Fruit fly (Drosophila melanogaster) whole organism, embryonic: ENCODE measurements around the gene PolQ.
A peak's percentile ranks its signal among the peaks of the same experiment; 100 is the strongest.

Experiments
- Abd-B ChIP-seq: fragments of 200-800 bp; sonication (Bioruptor generic); optimal IDR thresholded peaks from 2 replicates; lab custom pipeline; 2018; ENCODE audit warnings: missing biosample characterization, mild to moderate bottlenecking, missing genetic modification characterization, moderate library complexity
- Atf3 ChIP-seq: fragments of 200-800 bp; sonication (Bioruptor generic); optimal IDR thresholded peaks from 3 replicates; lab custom pipeline; 2016; ENCODE audit warnings: missing biosample characterization, missing genetic modification characterization
- BEAF-32 ChIP-seq: fragments of 200-800 bp; sonication (Bioruptor generic); optimal IDR thresholded peaks from 3 replicates; lab custom pipeline; 2017; ENCODE audit warnings: missing biosample characterization, missing genetic modification characterization, mild to moderate bottlenecking, moderate library complexity, missing genetic modification reagents
- CG10267 ChIP-seq: fragments of 200-800 bp; sonication (Bioruptor generic); optimal IDR thresholded peaks from 2 replicates; lab custom pipeline; 2018; ENCODE audit warnings: missing biosample characterization, mild to moderate bottlenecking, missing genetic modification characterization, moderate library complexity
- CG10431 ChIP-seq: fragments of 200-800 bp; sonication (Bioruptor generic); optimal IDR thresholded peaks from 3 replicates; lab custom pipeline; 2018; ENCODE audit warnings: missing biosample characterization, mild to moderate bottlenecking, missing genetic modification characterization
- CG12104 ChIP-seq: fragments of 200-800 bp; sonication (Bioruptor generic); optimal IDR thresholded peaks from 3 replicates; lab custom pipeline; 2016; ENCODE audit warnings: missing biosample characterization, missing genetic modification characterization
- CG12659 ChIP-seq: fragments of 200-800 bp; sonication (Bioruptor generic); optimal IDR thresholded peaks from 3 replicates; lab custom pipeline; 2017; ENCODE audit warnings: mild to moderate bottlenecking, missing biosample characterization, missing genetic modification reagents, missing genetic modification characterization
- CG13287 ChIP-seq: fragments of 200-800 bp; sonication (Bioruptor generic); IDR thresholded peaks from 2 replicates; pipeline ENCODE4 v1.3.6; 2022; ENCODE audit warnings: missing biosample characterization, missing genetic modification characterization; ENCODE audit not compliant: partially characterized antibody
- CG14441 ChIP-seq: fragments of 200-800 bp; sonication (Bioruptor generic); IDR thresholded peaks from 2 replicates; pipeline ENCODE4 v1.3.6; 2022; ENCODE audit warnings: missing biosample characterization, missing genetic modification characterization
- CG14710 ChIP-seq: fragments of 200-800 bp; sonication (Bioruptor generic); optimal IDR thresholded peaks from 3 replicates; lab custom pipeline; 2019; ENCODE audit warnings: missing biosample characterization, mild to moderate bottlenecking, missing genetic modification characterization, moderate library complexity
- CG15601 ChIP-seq: fragments of 200-800 bp; sonication (Bioruptor generic); optimal IDR thresholded peaks from 3 replicates; lab custom pipeline; 2019; ENCODE audit warnings: missing biosample characterization, mild to moderate bottlenecking, missing genetic modification characterization, moderate library complexity
- CG16863 ChIP-seq: fragments of 200-800 bp; sonication (Bioruptor generic); optimal IDR thresholded peaks from 3 replicates; lab custom pipeline; 2016; ENCODE audit warnings: missing biosample characterization, missing genetic modification characterization
- CG1792 ChIP-seq: fragments of 200-800 bp; sonication (Bioruptor generic); optimal IDR thresholded peaks from 2 replicates; lab custom pipeline; 2016; ENCODE audit warnings: missing biosample characterization, missing genetic modification characterization
- CG2116 ChIP-seq: fragments of 200-800 bp; sonication (Bioruptor generic); optimal IDR thresholded peaks from 3 replicates; lab custom pipeline; 2018; ENCODE audit warnings: missing biosample characterization, mild to moderate bottlenecking, missing genetic modification characterization
- CG30020 ChIP-seq: fragments of 200-800 bp; optimal IDR thresholded peaks from 2 replicates; lab custom pipeline; 2019; ENCODE audit warnings: missing biosample characterization, mild to moderate bottlenecking, missing genetic modification characterization, moderate library complexity
- CG31365 ChIP-seq: fragments of 200-800 bp; sonication (Bioruptor generic); optimal IDR thresholded peaks from 2 replicates; lab custom pipeline; 2018; ENCODE audit warnings: missing biosample characterization, mild to moderate bottlenecking, missing genetic modification characterization
- CG32532 ChIP-seq: fragments of 200-800 bp; sonication (Bioruptor generic); IDR thresholded peaks from 2 replicates; pipeline ENCODE4 v1.3.6; 2022; ENCODE audit warnings: missing biosample characterization, missing genetic modification characterization
- CG3995 ChIP-seq: fragments of 200-800 bp; sonication (Bioruptor generic); optimal IDR thresholded peaks from 3 replicates; lab custom pipeline; 2016; ENCODE audit warnings: missing biosample characterization, missing genetic modification characterization
- CG4617 ChIP-seq: fragments of 200-800 bp; sonication (Bioruptor generic); optimal IDR thresholded peaks from 3 replicates; lab custom pipeline; 2016; ENCODE audit warnings: missing biosample characterization, missing genetic modification characterization, borderline replicate concordance
- CG9215 ChIP-seq: fragments of 200-800 bp; sonication (Bioruptor generic); IDR thresholded peaks from 2 replicates; pipeline ENCODE4 v1.3.6; 2022; ENCODE audit warnings: missing biosample characterization, missing genetic modification characterization
- CG9797 ChIP-seq: fragments of 200-800 bp; sonication (Bioruptor generic); optimal IDR thresholded peaks from 3 replicates; lab custom pipeline; 2018; ENCODE audit warnings: missing biosample characterization, mild to moderate bottlenecking, missing genetic modification characterization
- CTCF ChIP-seq: fragments of 200-800 bp; sonication (Bioruptor generic); optimal IDR thresholded peaks from 2 replicates; lab custom pipeline; 2017; ENCODE audit warnings: missing biosample characterization, mild to moderate bottlenecking, missing genetic modification characterization, moderate library complexity
- CoRest ChIP-seq: fragments of 200-800 bp; sonication (Bioruptor generic); optimal IDR thresholded peaks from 3 replicates; lab custom pipeline; 2018; ENCODE audit warnings: missing biosample characterization, mild to moderate bottlenecking, missing genetic modification characterization, moderate library complexity
- Lhr ChIP-seq: fragments of 200-800 bp; sonication (Bioruptor generic); optimal IDR thresholded peaks from 3 replicates; lab custom pipeline; 2017; ENCODE audit warnings: mild to moderate bottlenecking, missing biosample characterization, missing genetic modification reagents, missing genetic modification characterization
- NFAT ChIP-seq: fragments of 200-800 bp; sonication (Bioruptor generic); IDR thresholded peaks from 2 replicates; pipeline ENCODE4 v1.3.6; 2022; ENCODE audit warnings: missing biosample characterization, missing genetic modification characterization
- Pdp1 ChIP-seq, 2 experiments: fragments of 200-800 bp; sonication (Bioruptor generic); optimal IDR thresholded peaks; 3 replicates each; lab custom pipeline; 2016; ENCODE audit warnings: missing biosample characterization in 2 of 2, missing genetic modification characterization in 2 of 2, mild to moderate bottlenecking in 1 of 2, moderate library complexity in 1 of 2
- Tbp ChIP-seq: fragments of >200 bp; optimal IDR thresholded peaks from 2 replicates; lab custom pipeline; 2018; ENCODE audit warnings: missing biosample characterization, missing genetic modification characterization
- YL-1 ChIP-seq: fragments of 200-800 bp; sonication (Bioruptor generic); optimal IDR thresholded peaks from 3 replicates; lab custom pipeline; 2017; ENCODE audit warnings: missing biosample characterization, mild to moderate bottlenecking, missing genetic modification characterization
- amos ChIP-seq: fragments of 200-800 bp; sonication (Bioruptor generic); IDR thresholded peaks from 2 replicates; pipeline ENCODE4 v1.3.6; 2022; ENCODE audit warnings: missing biosample characterization, missing genetic modification characterization; ENCODE audit not compliant: partially characterized antibody
- crol ChIP-seq: fragments of 200-800 bp; sonication (Bioruptor generic); IDR thresholded peaks from 2 replicates; pipeline ENCODE4 v1.3.6; 2022; ENCODE audit warnings: missing biosample characterization, missing genetic modification characterization
- dmrt11E ChIP-seq: fragments of 200-800 bp; sonication (Bioruptor generic); optimal IDR thresholded peaks from 3 replicates; lab custom pipeline; 2018; ENCODE audit warnings: missing biosample characterization, mild to moderate bottlenecking, missing genetic modification characterization, moderate library complexity
- gfzf ChIP-seq: fragments of 200-800 bp; sonication (Bioruptor generic); optimal IDR thresholded peaks from 2 replicates; lab custom pipeline; 2016; ENCODE audit warnings: missing biosample characterization, mild to moderate bottlenecking, missing genetic modification characterization, moderate library complexity
- kay ChIP-seq: fragments of 200-800 bp; sonication (Bioruptor generic); optimal IDR thresholded peaks from 2 replicates; lab custom pipeline; 2016; ENCODE audit warnings: missing biosample characterization, missing genetic modification characterization
- knrl ChIP-seq: fragments of 200-800 bp; sonication (Bioruptor generic); IDR thresholded peaks from 3 replicates; pipeline ENCODE4 v1.3.6; 2022; ENCODE audit warnings: missing biosample characterization, missing genetic modification characterization; ENCODE audit not compliant: partially characterized antibody
- lov ChIP-seq, 2 experiments: fragments of 200-800 bp in 1 of 2; fragments of >200 bp in 1 of 2; sonication (Bioruptor generic) in 1 of 2; IDR thresholded peaks in 1 of 2; optimal IDR thresholded peaks in 1 of 2; 2 replicates in 1 of 2; 3 replicates in 1 of 2; pipeline versions ENCODE4 v1.3.6 to Lab custom; 2017 to 2022; ENCODE audit warnings: missing biosample characterization in 1 of 2, missing genetic modification characterization in 1 of 2
- nmo ChIP-seq: fragments of 200-800 bp; sonication (Bioruptor generic); optimal IDR thresholded peaks from 2 replicates; lab custom pipeline; 2018; ENCODE audit warnings: missing biosample characterization, mild to moderate bottlenecking, missing genetic modification characterization, moderate library complexity
- pho ChIP-seq: fragments of 200-800 bp; sonication (Bioruptor generic); optimal IDR thresholded peaks from 2 replicates; lab custom pipeline; 2016; ENCODE audit warnings: missing biosample characterization, missing genetic modification characterization
- phol ChIP-seq: fragments of 200-800 bp; sonication (Bioruptor generic); optimal IDR thresholded peaks from 3 replicates; lab custom pipeline; 2018; ENCODE audit warnings: missing biosample characterization, mild to moderate bottlenecking, missing genetic modification characterization, moderate library complexity
- pita ChIP-seq: fragments of 200-800 bp; sonication (Bioruptor generic); optimal IDR thresholded peaks from 2 replicates; lab custom pipeline; 2017; ENCODE audit warnings: missing biosample characterization, mild to moderate bottlenecking, missing genetic modification characterization
- pnt ChIP-seq: fragments of 200-800 bp; sonication (Bioruptor generic); optimal IDR thresholded peaks from 3 replicates; lab custom pipeline; 2016; ENCODE audit warnings: missing biosample characterization, missing genetic modification characterization
- pzg ChIP-seq: fragments of 200-800 bp; sonication (Bioruptor generic); optimal IDR thresholded peaks from 3 replicates; lab custom pipeline; 2018; ENCODE audit warnings: missing biosample characterization, mild to moderate bottlenecking, missing genetic modification characterization, moderate library complexity
- sc ChIP-seq, 3 experiments: fragments of >200 bp in 2 of 3; fragments of 200-800 bp in 1 of 3; sonication (Bioruptor generic) in 1 of 3; optimal IDR thresholded peaks; 2 replicates in 2 of 3; 3 replicates in 1 of 3; lab custom pipeline; 2017; ENCODE audit warnings: mild to moderate bottlenecking in 1 of 3, missing biosample characterization in 1 of 3, missing genetic modification characterization in 1 of 3, missing genetic modification reagents in 1 of 3
- sug ChIP-seq: fragments of 200-800 bp; optimal IDR thresholded peaks from 2 replicates; lab custom pipeline; 2019; ENCODE audit warnings: missing biosample characterization, mild to moderate bottlenecking, missing genetic modification characterization, moderate library complexity
- trem ChIP-seq: fragments of 200-800 bp; optimal IDR thresholded peaks from 3 replicates; lab custom pipeline; 2019; ENCODE audit warnings: missing biosample characterization, mild to moderate bottlenecking, missing genetic modification characterization, moderate library complexity
- zf30C ChIP-seq: fragments of 200-800 bp; sonication (Bioruptor generic); optimal IDR thresholded peaks from 3 replicates; lab custom pipeline; 2018; ENCODE audit warnings: missing biosample characterization, mild to moderate bottlenecking, missing genetic modification characterization

PolQ gene

DNA sequence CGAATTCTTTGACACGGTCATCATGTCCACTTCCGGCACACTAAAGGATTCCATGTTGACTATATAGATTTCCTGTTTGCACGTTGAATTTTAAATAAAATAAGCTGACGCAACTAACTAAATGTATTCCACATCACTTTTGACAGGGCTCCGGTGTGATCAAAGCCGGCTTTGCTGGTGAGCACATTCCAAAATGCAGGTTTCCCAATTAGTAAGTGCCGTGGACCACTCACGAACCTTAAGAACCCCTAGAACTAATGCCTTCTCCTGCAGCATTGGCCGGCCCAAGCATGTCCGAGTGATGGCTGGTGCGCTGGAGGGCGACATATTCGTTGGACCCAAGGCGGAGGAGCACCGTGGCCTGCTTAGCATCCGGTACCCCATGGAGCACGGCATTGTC lies 19.6 kb downstream of the PolQ start, which contains the start of gene CG31347:
Gene CG31347 (minus strand): TSS at position 101 of the 400 bp plus-strand sequence.
- TF ChIP-seq CG12104 (GFP tag; lab: Kevin White, UChicago) = no peak
- TF ChIP-seq CG1792 (GFP tag; lab: Kevin White, UChicago) = no peak
- no peak for TF ChIP-seq CG31365 (tag; lab: Kevin White, UChicago)
- no peak for TF ChIP-seq NFAT (GFP tag; lab: Robert Waterston, UW)
- TF ChIP-seq, all 482 proteins: peak for 0

DNA sequence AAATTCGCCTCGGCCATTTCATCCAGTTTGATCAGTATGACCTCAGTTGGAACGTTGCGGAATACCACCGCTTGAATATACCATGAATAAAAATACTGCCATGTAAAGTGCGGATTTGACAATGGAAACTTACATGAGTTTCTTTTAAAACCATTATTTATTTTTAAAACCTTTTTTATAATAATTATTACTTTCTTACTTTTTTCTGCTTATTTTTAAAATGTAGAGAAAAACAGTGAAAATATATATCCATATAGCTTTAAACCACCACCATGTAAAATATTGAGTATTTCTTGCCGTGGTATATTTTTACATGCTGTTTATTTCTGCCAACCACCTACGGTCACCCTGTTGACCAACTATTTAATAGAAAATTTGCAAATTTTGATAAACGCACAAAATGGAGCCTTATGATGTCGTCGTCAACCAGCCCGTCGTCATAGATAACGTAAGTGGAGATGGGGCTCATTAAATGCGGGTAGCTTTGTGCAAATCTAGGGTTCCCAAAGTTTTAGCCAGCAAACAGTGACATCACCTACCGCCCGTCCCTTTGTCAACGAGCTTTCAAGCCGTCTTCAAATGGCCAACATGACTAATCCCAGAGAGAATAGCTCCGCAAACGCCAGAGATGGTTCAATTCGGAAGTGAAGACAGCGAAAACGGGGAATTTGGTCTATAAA lies 20.5 kb downstream of the PolQ start, which contains the start of gene Arp1:
Gene Arp1 (plus strand): TSS at position 322 of the 680 bp plus-strand sequence.
- TF ChIP-seq CG16863 (GFP tag; lab: Kevin White, UChicago) (no peak), zf30C (no peak), CG10431 (GFP tag; lab: Kevin White, UChicago) (peak; percentile 52), crol (GFP tag; lab: Robert Waterston, UW) (peak; percentile 64; the same call in 1 of the 2 replicates), pita (GFP tag; lab: Kevin White, UChicago) (peak; percentile 52), pnt (no peak), CoRest (tag; lab: Kevin White, UChicago) (peak; percentile 14), Pdp1 (GFP tag; optimal IDR thresholded peaks at IDR 0.05; lab: Kevin White, UChicago) (peak in 1 of 2 experiments; percentile 41), CG14441 (GFP tag; lab: Robert Waterston, UW) (no peak), CG9797 (peak; percentile 78), CG13287 (GFP tag; lab: Robert Waterston, UW) (peak; percentile 23; the same call in 1 of the 2 replicates), phol (peak; percentile 44), CG14710 (peak; percentile 54), CG32532 (GFP tag; lab: Robert Waterston, UW) (no peak), amos (peak; percentile 9; the same call in 1 of the 2 replicates), pzg (GFP tag; lab: Kevin White, UChicago) (peak; percentile 59), knrl (GFP tag; lab: Robert Waterston, UW) (peak; percentile 49; the same call in 1 of the 3 replicates), CTCF (peak; percentile 65), Abd-B (GFP tag; lab: Kevin White, UChicago) (peak; percentile 34), CG15601 (peak; percentile 59), CG12659 (peak; percentile 68), CG2116 (GFP tag; lab: Kevin White, UChicago) (peak; percentile 7), CG10267 (tag; lab: Kevin White, UChicago) (peak; percentile 37), Atf3 (peak; percentile 50), BEAF-32 (peak; percentile 35), CG30020 (tag; lab: Kevin White, UChicago) (peak; percentile 28), pho (GFP tag; lab: Kevin White, UChicago) (no peak), CG9215 (GFP tag; lab: Robert Waterston, UW) (no peak), lov (optimal IDR thresholded peaks at IDR 0.05; lab: Kevin White, UChicago) (no peak), lov (GFP tag; IDR thresholded peaks at IDR 0.05; lab: Robert Waterston, UW) (no peak), nmo (GFP tag; lab: Kevin White, UChicago) (peak; percentile 39), gfzf (GFP tag; lab: Kevin White, UChicago) (peak; percentile 82), CG3995 (peak; percentile 15), CG4617 (GFP tag; lab: Kevin White, UChicago) (peak; percentile 83), YL-1 (GFP tag; lab: Kevin White, UChicago) (peak; percentile 57), sug (tag; lab: Kevin White, UChicago) (peak; percentile 42), dmrt11E (tag; lab: Kevin White, UChicago) (no peak), sc (optimal IDR thresholded peaks at IDR 0.05; lab: Kevin White, UChicago) (no peak), sc (GFP tag; optimal IDR thresholded peaks at IDR 0.05; lab: Kevin White, UChicago) (no peak), Tbp (no peak), Lhr (GFP tag; lab: Kevin White, UChicago) (peak; percentile 81), trem (tag; lab: Kevin White, UChicago) (peak; percentile 50), kay (GFP tag; lab: Kevin White, UChicago) (peak; percentile 9)
